Fruit fly (Drosophila melanogaster) S2 (cell line): ENCODE results near the gene MFS9.
A peak's percentile ranks its signal among the peaks of the same experiment; 100 is the strongest.

Experiments
- CG8478 ChIP-seq: fragments of >200 bp; optimal IDR thresholded peaks from 2 replicates; lab custom pipeline; 2018
- CTCF ChIP-seq, 2 experiments: fragments of >200 bp; optimal IDR thresholded peaks; 2 replicates each; lab custom pipeline; 2018

The MFS9 gene

DNA sequence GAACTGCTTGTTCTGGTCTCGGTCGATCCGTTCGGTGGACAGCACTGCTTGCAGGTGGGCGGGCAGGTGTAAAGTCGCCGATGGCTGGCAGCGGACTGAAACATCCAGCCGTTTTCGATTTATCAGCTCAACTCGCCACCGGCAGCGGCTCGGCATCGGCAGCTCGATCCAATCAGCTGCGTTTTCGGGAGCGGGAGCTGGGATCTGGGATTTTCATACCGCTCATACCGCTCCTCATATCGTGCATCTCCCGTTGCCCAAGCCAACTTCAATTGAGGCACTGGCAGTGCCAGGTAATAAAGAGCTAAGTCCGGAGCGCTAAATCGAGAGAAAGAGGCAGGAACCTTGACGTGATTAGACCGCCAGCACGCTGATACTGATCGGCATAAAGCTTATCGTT, at the start of gene MFS9:
Gene MFS9 (minus strand): TSS at position 101 of the 400 bp plus-strand sequence.
- TF ChIP-seq CTCF (optimal IDR thresholded peaks at IDR 0.05; lab: Kevin White, UChicago), result no peak
- TF ChIP-seq CG8478 (lab: Kevin White, UChicago), result no peak

DNA sequence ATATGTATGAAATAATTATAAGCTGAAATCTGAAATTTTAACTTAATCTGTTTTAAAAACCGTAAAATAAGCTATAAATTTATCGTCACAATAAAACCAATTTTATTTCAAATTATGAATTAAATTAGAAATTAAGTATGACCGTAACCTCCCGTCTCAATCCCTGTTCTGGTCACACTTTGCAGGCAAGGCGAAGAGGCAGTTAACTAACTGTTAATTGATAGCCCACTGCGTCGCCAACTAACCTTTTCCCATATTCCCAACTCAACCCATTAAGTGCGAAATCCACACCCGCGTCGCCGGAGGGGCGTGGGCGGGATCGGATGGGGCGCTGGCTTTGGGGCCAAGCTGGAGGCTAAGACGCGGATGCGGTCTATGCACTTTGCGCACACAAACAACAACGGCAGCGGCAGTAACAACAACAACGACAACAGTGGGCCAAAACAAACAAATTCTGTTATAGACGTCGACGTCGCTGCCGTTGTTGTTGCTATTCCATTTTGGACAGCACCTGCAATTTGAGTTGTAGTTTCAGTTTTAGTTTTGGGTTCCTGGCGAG, 48.5 kb upstream of the MFS9 start, which contains the start of gene CG5191:
Gene CG5191 (plus strand): TSS at position 198 of the 559 bp plus-strand sequence.
- TF ChIP-seq CTCF (optimal IDR thresholded peaks at IDR 0.05; lab: Kevin White, UChicago) (no peak), CG8478 (lab: Kevin White, UChicago) (no peak)

DNA sequence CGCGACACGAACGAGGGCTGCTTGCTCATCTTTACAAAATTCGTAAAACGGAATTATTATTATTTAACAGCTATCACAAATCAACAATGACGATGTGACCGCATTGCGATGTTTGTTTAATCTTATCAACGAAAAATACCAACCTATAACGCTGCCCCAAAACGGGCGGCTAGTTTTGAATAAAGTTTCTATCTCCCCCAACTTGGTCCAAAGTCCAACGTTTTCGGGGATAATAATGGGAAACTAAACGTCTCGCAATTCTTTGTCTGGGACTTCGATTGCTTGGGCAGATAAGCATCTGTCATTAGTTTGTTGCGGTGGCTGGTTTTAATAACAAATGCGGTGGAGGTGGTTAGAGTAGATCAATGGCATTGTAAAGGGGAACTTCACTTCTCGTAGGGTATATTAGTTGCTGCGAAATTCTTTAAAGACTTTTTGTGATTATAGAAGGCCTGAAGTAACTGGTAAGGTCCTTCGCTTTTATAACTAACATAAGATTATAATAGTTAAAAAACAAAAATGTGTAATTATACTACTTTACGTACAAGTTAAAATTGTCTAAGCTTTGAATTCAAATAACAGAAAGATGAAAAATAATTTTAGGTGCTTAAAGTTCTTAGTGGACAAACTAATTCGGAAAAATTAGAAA, 47.9 kb upstream of the MFS9 start, which contains the start of gene CG15922:
Gene CG15922 (minus strand): TSS at position 262 of the 649 bp plus-strand sequence.
- TF ChIP-seq CG8478 (lab: Kevin White, UChicago), result no peak
- no peak for TF ChIP-seq CTCF (optimal IDR thresholded peaks at IDR 0.05; lab: Kevin White, UChicago)

DNA sequence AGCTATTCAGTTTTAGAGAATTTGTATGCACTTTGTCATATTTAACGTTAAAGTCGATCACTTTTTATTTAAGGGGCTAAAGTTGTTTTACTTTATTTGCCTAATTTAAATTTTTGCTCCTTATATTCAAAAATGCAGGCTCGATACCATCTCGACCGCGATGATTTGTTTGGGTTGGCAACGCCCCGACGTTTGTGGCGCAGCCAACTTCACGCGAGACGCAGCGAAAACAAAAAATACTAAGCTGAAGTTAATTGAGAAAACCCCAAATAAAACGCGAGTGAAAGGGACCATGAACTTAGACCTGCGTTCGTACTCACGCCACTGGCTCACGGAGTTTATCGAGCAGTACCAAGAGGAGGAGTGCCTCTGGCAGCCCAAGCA, 45.8 kb upstream of the MFS9 start:
- no peak for TF ChIP-seq CG8478 (lab: Kevin White, UChicago)
- TF ChIP-seq CTCF (optimal IDR thresholded peaks at IDR 0.05; lab: Kevin White, UChicago), result no peak

DNA sequence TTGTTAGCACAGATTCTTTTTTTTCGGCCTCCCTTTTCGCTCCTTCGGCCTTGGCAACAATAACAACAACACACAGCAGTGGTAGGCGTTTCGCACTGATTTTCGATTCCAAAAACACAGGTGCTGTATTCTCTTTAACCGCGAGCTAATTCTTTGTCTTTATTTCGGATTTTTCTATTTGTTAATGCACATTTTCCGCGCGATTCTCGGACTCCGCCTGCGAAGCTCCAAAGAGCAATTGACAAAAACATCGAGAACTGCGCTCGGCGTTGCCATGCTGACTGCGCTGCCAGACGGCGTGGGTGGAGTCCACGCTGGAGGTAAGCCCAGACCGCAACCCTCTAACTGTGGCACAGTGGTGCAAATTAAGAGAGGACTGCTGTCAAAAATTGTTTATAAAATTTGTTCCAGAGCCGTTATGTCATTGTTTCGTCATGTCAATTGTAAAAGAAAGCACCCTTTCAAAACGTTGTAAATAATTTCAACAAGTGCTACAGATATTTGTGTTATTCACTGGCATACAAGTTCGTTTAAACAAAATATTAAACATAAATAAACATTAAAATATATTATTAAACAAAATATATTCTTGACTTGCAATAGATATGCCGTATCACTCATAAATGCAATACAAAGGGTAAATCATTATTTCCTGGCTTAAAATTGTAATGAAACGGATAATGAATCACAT, 45.3 kb upstream of the MFS9 start, which contains the start of the genes DPCoAC and CG5180:
Gene DPCoAC (minus strand): TSS at position 253 of the 691 bp plus-strand sequence.
Gene CG5180 (plus strand): TSS at position 516 of the 691 bp plus-strand sequence.
- TF ChIP-seq CG8478 (lab: Kevin White, UChicago) (no peak), CTCF (optimal IDR thresholded peaks at IDR 0.05; lab: Kevin White, UChicago) (peak; percentile 58 to 66)

DNA sequence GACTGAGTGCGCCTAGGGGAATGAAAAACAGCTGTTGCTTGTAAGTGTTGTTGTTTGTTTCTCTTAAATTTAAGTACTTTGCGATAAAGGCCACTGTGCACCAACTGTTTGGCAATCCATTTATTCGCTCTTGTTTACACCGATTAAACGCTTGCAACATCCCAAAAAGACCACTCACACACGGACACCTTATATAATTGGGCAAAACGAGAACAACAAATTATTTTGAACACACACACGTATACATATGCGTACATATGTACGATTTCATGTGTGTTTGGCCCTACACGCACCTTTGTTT, 44.8 kb upstream of the MFS9 start:
- no peak for TF ChIP-seq CG8478 (lab: Kevin White, UChicago)
- TF ChIP-seq CTCF (optimal IDR thresholded peaks at IDR 0.05; lab: Kevin White, UChicago), result no peak

DNA sequence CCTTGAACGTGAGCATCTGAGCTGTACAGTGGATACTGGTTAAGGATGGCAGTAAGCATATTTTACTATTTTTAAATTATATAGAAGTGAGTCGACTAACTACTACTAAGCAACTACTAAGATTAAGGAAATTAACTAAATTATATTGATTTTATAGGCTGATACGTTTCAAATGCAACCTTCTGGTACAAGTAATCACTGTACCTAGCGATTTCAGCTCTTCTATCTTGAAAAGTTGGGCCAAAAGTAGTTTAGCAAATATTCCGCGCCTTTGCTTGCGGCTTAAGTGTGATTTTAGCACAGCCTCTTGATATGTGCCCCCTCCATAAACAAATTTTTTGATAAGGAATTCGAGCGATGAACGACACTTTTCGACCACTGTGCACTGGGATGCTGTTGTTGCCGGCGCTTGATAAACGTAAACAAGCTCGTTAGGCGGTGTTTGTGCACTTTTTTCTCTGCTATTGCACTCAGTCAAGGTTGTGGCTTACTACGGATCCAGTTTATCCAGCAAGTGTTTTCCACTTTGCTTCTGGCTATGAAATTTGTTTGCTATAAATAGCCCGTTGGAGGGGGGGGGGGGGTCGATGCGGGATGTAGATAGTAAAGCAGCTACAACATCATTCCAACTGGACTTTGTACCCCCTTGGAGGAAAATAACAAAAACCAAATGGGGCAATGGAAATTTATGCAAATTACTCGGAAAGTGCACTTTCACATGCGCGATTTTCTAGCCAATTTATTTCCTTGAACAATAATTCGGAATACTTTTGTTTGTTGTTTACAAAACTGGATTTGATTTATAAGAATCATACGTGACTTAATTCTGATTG, 44.2 kb upstream of the MFS9 start:
- TF ChIP-seq CTCF (optimal IDR thresholded peaks at IDR 0.05; lab: Kevin White, UChicago) (no peak), CG8478 (lab: Kevin White, UChicago) (no peak)

DNA sequence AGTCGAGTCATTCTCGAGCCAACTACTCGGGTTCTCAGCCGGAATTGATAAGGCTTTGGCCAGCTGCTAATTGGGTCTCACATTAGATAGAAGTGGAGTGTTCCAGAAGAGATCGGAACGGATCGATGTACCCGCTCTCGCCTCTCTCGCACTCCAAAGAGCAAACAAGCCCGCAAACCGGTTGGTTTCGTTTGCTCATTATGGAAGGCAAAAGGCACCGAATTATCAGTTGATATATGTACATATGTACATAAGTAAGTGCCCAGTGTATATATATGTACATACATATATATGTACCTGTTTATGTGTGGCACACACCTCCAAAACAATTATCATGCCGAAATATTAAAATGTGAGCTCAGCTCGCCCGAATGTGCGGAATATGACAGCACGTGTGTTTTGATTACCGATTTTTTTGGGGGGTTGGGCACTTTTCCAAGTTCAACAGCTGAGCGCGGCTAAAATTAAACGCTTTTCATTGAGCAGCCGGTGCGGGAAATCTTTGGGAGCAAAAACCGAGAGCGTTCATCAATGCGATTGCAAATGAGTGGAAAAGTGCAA, 43.5 kb upstream of the MFS9 start:
- TF ChIP-seq CTCF (optimal IDR thresholded peaks at IDR 0.05; lab: Kevin White, UChicago) (no peak), CG8478 (lab: Kevin White, UChicago) (no peak)

DNA sequence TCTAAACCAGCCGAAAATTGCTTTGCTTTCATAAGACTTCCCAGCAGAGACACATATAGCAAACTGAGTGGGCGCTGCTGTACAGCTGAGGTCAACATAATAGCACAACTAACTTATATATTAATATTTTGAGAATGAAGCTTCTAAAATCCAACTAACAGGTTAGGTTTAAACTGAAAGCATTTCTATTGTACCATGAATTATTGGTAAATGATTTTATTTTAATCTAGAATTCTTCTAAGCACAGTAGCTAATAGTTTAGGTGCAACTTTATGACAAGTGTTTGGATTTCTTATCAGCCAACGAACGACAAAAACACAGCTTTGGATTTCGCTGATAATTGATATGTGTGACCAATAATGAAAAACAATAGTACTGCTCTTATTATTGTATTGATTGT, 42.8 kb upstream of the MFS9 start:
- no peak for TF ChIP-seq CG8478 (lab: Kevin White, UChicago)
- TF ChIP-seq CTCF (optimal IDR thresholded peaks at IDR 0.05; lab: Kevin White, UChicago), result no peak

DNA sequence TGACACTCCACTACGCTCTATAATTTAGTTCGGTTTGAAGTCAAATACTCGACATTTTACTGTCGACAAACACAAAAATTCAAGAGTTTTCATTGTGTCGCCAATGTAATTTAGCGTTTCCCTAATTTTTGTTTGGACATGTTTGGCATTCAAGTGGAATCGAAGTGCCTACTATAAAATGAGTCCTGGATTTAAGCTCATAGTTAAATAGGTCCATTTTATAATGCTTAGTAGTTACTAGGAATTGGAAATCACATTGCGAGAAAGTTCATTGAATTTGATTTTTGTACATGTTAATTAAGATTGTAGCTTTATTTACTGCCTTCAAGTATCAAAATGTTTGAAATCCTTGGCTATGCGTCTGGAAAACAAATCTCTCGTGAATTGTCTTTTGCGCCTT, 42.0 kb upstream of the MFS9 start, which contains the start of gene att-ORFB:
Gene att-ORFB (minus strand): TSS at position 101 of the 400 bp plus-strand sequence.
- TF ChIP-seq CG8478 (lab: Kevin White, UChicago), result no peak

DNA sequence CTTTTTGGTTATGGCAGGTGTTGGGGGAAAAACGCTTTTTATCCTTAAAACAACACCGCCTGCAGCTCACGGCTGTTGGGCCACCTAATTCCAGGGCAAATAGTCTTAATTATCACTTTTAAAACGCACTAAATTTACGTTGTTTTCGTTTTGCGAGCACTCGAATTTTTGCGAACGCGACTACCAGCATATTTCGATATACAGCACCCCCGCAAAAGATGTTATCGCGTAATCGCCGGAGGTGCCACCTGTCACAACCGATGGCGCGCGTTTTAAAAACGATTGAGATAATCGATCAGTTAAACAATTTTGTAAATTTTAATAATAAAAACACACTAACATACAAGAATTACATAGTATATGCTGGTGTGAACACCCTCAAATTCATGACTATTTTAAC, 39.8 kb upstream of the MFS9 start, which contains the start of gene Stat92E:
Gene Stat92E (minus strand): TSS at position 219 of the 400 bp plus-strand sequence.
- TF ChIP-seq CTCF (optimal IDR thresholded peaks at IDR 0.05; lab: Kevin White, UChicago) (no peak), CG8478 (lab: Kevin White, UChicago) (no peak)

DNA sequence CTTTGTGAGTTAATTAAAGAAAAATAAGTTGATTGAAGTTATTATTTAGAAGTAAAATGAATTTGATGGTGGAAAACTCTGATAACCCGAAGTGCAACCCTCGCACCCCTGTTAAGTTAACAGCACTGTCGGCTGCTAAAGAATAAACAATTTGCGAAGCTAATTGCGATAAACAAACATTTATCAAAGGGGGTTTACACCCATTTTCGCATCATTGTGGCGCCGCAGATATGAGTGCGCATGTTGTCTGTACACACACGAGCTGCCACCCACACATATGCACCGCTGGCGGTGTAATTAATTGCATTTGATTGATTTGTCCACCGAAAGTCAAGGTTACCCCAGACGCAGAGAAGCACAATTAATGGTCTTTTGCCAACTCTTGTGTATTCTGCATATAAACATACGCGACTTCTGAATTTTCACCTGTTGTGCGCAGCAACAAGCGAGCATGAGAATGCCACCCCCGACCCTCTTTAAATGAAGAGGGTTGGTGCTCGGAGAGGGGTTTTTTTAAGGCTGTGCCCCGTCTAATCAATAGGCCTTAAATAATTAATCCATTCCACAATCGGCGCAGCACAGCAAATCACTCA, 39.3 kb upstream of the MFS9 start:
- TF ChIP-seq CG8478 (lab: Kevin White, UChicago), result no peak
- no peak for TF ChIP-seq CTCF (optimal IDR thresholded peaks at IDR 0.05; lab: Kevin White, UChicago)

DNA sequence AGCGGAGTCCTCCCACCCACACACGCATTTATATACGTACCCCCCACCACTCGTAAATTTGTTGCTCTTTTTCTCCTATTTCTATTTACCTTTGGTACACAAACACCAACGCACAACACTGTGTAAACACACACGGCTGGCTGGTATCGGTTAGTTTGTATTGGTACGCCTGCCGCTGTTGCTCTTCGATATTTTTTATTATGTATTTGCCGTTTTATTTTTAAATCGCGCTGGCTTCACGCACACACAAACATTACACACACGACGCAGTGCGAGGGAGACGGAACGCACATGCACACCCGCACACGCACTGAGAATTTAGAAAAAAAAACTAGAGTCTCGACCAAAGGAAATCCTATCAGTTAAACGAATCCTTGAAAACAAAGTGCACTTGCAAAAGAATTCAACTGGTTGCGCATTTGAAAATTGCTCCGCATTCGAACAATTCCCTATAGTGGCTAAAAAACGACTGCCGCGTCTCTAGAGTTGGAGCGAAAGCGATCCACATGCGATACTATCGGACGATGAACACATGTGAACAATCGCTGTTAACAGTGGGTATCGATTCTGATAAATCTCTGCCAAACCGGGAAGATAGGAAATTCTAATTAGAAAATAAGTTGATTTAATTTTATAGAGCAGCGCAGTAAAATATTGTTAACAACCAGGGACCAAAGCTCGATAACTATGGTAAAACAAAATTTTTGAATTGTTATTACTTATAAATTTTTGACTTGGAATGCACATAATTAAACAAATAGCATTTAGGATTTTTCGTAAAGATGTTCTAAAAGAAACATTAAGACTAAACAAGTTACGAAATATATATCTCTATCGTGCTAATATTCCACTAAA, 38.6 kb upstream of the MFS9 start:
- TF ChIP-seq CTCF (optimal IDR thresholded peaks at IDR 0.05; lab: Kevin White, UChicago) (peak in 1 of 2 experiments; percentile 19), CG8478 (lab: Kevin White, UChicago) (no peak)
